Worm (Caenorhabditis elegans) whole organism, L1 larva: ENCODE results near the gene F22H10.6.

Experiments
- blmp-1 ChIP-seq: fragments of 150-350 bp; optimal IDR thresholded peaks from 2 replicates; lab custom pipeline; 2014; ENCODE audit warnings: missing biosample characterization, missing genetic modification characterization
- dsc-1 ChIP-seq: sonication (generic microtip); optimal IDR thresholded peaks from 2 replicates; lab custom pipeline; 2016; ENCODE audit warnings: mild to moderate bottlenecking, missing genetic modification characterization, missing compliant biosample characterization
- efl-1 ChIP-seq, 4 experiments: fragments of 150-350 bp; optimal IDR thresholded peaks in 3 of 4; peaks in 1 of 4; 1 replicate in 1 of 4; 2 replicates in 3 of 4; lab custom pipeline; 2014; ENCODE audit warnings: missing biosample characterization in 2 of 4, missing genetic modification characterization in 2 of 4, missing genetic modification reagents in 2 of 4
- elt-2 ChIP-seq: sonication (generic microtip); optimal IDR thresholded peaks from 2 replicates; lab custom pipeline; 2016; ENCODE audit warnings: missing genetic modification characterization, mild to moderate bottlenecking, inconsistent platforms, missing compliant biosample characterization, missing genetic modification reagents
- fkh-4 ChIP-seq: sonication (generic microtip); optimal IDR thresholded peaks from 2 replicates; lab custom pipeline; 2016; ENCODE audit warnings: missing compliant biosample characterization, missing genetic modification characterization, borderline replicate concordance
- fkh-8 ChIP-seq: sonication (generic microtip); optimal IDR thresholded peaks from 2 replicates; lab custom pipeline; 2016; ENCODE audit warnings: mild to moderate bottlenecking, missing genetic modification characterization, missing compliant biosample characterization
- hpl-2 ChIP-seq: fragments of 150-350 bp; optimal IDR thresholded peaks from 2 replicates; lab custom pipeline; 2014; ENCODE audit warnings: missing biosample characterization, missing genetic modification reagents, missing genetic modification characterization
- lin-13 ChIP-seq: fragments of 150-350 bp; optimal IDR thresholded peaks from 2 replicates; lab custom pipeline; 2014; ENCODE audit warnings: missing biosample characterization, missing genetic modification reagents, missing genetic modification characterization
- lin-14 ChIP-seq: fragments of 200-800 bp; sonication (Bioruptor generic); optimal IDR thresholded peaks from 2 replicates; lab custom pipeline; 2018; ENCODE audit warnings: mild to moderate bottlenecking, missing genetic modification characterization, moderate library complexity, missing compliant biosample characterization
- lin-35 ChIP-seq, 2 experiments: fragments of 150-350 bp; optimal IDR thresholded peaks; 2 replicates each; lab custom pipeline; 2014; ENCODE audit warnings: missing biosample characterization in 2 of 2, missing genetic modification characterization in 2 of 2, missing genetic modification reagents in 2 of 2
- lin-39 ChIP-seq: fragments of 150-350 bp; optimal IDR thresholded peaks from 2 replicates; lab custom pipeline; 2014; ENCODE audit warnings: missing biosample characterization, missing genetic modification reagents, missing genetic modification characterization
- lir-3 ChIP-seq: sonication (generic microtip); optimal IDR thresholded peaks from 2 replicates; lab custom pipeline; 2016; ENCODE audit warnings: mild to moderate bottlenecking, missing genetic modification characterization, moderate library complexity, missing compliant biosample characterization; ENCODE audit not compliant: poor library complexity
- lsy-2 ChIP-seq, 2 experiments: fragments of 150-350 bp; optimal IDR thresholded peaks; 2 replicates each; lab custom pipeline; 2014; ENCODE audit warnings: missing biosample characterization in 2 of 2, missing genetic modification characterization in 2 of 2
- mdl-1 ChIP-seq, 2 experiments: fragments of 150-350 bp; optimal IDR thresholded peaks; 2 replicates each; lab custom pipeline; 2014 to 2017; ENCODE audit warnings: missing biosample characterization in 2 of 2, missing genetic modification characterization in 2 of 2, inconsistent platforms in 1 of 2
- nhr-19 ChIP-seq: fragments of 200-800 bp; sonication (Bioruptor generic); conservative IDR thresholded peaks from 2 replicates; pipeline ENCODE4 v1.3.6; 2022; ENCODE audit warnings: missing genetic modification characterization, missing compliant biosample characterization
- nhr-20 ChIP-seq: sonication (generic microtip); optimal IDR thresholded peaks from 2 replicates; lab custom pipeline; 2016; ENCODE audit warnings: mild to moderate bottlenecking, missing genetic modification characterization, missing compliant biosample characterization
- nhr-237 ChIP-seq: fragments of 150-350 bp; optimal IDR thresholded peaks from 2 replicates; lab custom pipeline; 2014; ENCODE audit warnings: missing biosample characterization, missing genetic modification characterization
- nhr-71 ChIP-seq: sonication (generic microtip); optimal IDR thresholded peaks from 2 replicates; lab custom pipeline; 2016; ENCODE audit warnings: mild to moderate bottlenecking, missing genetic modification characterization, moderate library complexity, missing compliant biosample characterization
- nhr-76 ChIP-seq: sonication (generic microtip); optimal IDR thresholded peaks from 2 replicates; lab custom pipeline; 2017; ENCODE audit warnings: missing biosample characterization, missing genetic modification characterization
- nhr-84 ChIP-seq: sonication (generic microtip); optimal IDR thresholded peaks from 2 replicates; lab custom pipeline; 2017; ENCODE audit warnings: missing biosample characterization, missing genetic modification characterization
- rnt-1 ChIP-seq: sonication (generic microtip); optimal IDR thresholded peaks from 2 replicates; lab custom pipeline; 2016; ENCODE audit warnings: mild to moderate bottlenecking, missing genetic modification characterization, moderate library complexity, missing compliant biosample characterization
- snu-23 ChIP-seq: sonication (generic microtip); optimal IDR thresholded peaks from 2 replicates; lab custom pipeline; 2016; ENCODE audit warnings: missing genetic modification characterization, missing compliant biosample characterization
- sox-4 ChIP-seq: sonication (generic microtip); optimal IDR thresholded peaks from 2 replicates; lab custom pipeline; 2016; ENCODE audit warnings: missing genetic modification characterization, missing compliant biosample characterization
- tbx-2 ChIP-seq: sonication (generic microtip); optimal IDR thresholded peaks from 2 replicates; lab custom pipeline; 2016; ENCODE audit warnings: missing genetic modification characterization, missing compliant biosample characterization
- tlp-1 ChIP-seq: fragments of 150-350 bp; optimal IDR thresholded peaks from 2 replicates; lab custom pipeline; 2014; ENCODE audit warnings: missing biosample characterization, missing genetic modification characterization
- unc-130 ChIP-seq: fragments of 150-350 bp; optimal IDR thresholded peaks from 2 replicates; lab custom pipeline; 2017; ENCODE audit warnings: missing biosample characterization, missing genetic modification characterization, inconsistent platforms
- unc-86 ChIP-seq: sonication (generic microtip); optimal IDR thresholded peaks from 2 replicates; lab custom pipeline; 2016; ENCODE audit warnings: missing genetic modification characterization, missing compliant biosample characterization
- zip-4 ChIP-seq: fragments of 200-800 bp; sonication (Bioruptor generic); optimal IDR thresholded peaks from 2 replicates; lab custom pipeline; 2018; ENCODE audit warnings: mild to moderate bottlenecking, missing genetic modification characterization, moderate library complexity, missing compliant biosample characterization

The F22H10.6 gene

DNA sequence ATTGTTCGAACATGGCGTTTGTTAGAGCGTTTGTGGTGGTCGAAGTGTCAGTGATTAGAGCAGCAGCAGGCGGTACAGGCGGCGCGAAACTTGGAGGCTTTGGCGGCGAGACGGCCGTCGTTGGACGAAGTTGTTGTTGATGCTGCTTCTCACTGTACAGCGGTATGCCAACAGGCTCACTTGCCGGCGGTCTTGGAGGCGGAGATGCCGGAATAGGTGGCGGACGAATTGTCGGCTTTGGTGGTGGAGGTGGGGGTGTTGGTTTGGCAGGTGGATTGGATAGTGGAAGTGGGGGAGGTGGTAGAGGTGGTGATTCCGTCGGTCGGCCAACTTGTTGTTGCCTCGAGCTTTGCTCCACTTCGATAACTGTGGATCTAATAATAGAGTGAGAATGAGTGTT, 19.9 kb downstream of the F22H10.6 start:
- no peak for TF ChIP-seq nhr-20
- no peak for TF ChIP-seq lin-35 (GFP tag; optimal IDR thresholded peaks at IDR 0.05; lab: Kevin White, UChicago)

DNA sequence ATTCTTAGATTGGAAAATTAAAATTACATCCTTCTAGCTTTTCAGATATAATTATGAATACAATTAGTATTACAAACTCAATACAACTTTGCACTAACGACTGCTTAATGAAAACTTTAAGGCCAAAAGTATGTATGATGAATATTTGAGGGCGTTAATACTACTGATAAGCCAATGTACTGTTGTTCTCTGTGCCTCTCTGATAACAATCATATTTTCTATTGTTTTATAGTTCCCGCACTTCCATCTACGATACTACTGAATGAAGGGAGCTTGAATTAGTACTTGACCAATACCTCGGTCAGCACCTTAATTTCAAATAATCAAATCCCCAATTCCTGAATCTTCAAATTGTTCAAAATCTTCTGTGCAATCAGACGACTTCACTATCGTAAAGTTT, 22.0 kb downstream of the F22H10.6 start:
- TF ChIP-seq lin-39 (no peak), elt-2 (tag; lab: Kevin White, UChicago) (peak; percentile 51)

DNA sequence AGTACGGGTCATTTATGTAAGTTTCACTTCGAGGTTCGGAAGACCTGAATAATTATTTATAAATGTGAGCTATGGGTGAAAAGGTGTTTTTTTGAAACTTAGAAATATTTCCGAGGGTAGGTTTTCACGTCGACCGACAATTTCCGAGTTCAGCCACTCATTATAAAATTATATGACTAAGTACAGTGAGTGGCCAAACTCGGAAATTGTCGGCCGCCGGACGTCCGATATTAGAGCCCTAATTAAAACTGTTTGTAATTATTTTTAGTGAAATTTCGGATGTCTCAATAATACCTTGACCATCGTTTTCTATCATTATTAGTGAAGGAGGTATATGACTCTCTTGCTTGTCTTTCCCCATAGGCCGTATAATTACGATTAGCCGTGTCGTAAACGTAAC, 23.6 kb downstream of the F22H10.6 start:
- no peak for TF ChIP-seq lin-13 (GFP tag; lab: Kevin White, UChicago)
- TF ChIP-seq zip-4 (GFP tag; lab: Kevin White, UChicago): no peak
- TF ChIP-seq fkh-4: no peak
- TF ChIP-seq sox-4: no peak
- no peak for TF ChIP-seq snu-23 (GFP tag; lab: Kevin White, UChicago)
- TF ChIP-seq nhr-237 (tag; lab: Kevin White, UChicago): no peak
- no peak for TF ChIP-seq tbx-2 (tag; lab: Kevin White, UChicago)
- TF ChIP-seq, all 84 proteins: peak for 0

DNA sequence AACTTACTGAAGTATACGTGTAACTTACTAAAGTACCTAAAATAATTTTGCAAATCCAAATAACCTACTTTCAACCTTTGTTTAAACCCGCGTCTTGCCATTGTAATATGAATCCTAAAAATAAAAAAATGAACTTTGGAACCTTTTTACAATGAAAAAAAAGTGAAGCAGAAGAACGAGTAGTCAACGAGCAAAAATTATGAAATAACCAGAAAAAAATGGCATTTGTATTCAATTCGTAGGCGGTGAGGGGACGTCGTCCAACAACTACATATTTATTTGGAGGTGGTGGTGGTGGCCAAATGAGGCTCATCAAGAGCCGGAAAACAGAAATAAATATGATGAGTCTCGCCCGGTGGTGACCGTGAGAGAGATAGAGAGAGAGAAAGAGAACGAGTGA, 28.4 kb downstream of the F22H10.6 start, which contains the start of gene F43B10.1:
Gene F43B10.1 (minus strand): TSS at position 101 of the 400 bp plus-strand sequence.
- TF ChIP-seq nhr-84 (tag; lab: Kevin White, UChicago) (no peak), lin-13 (GFP tag; lab: Kevin White, UChicago) (no peak), efl-1 (optimal IDR thresholded peaks at IDR 0.05; lab: Kevin White, UChicago) (no peak), efl-1 (GFP tag; optimal IDR thresholded peaks at IDR 0.05 in 1 of 2; lab: Kevin White, UChicago) (peak in 1 of 2 experiments; percentile 63), unc-130 (tag; lab: Kevin White, UChicago) (no peak), lin-14 (no peak), unc-86 (tag; lab: Kevin White, UChicago) (no peak)

DNA sequence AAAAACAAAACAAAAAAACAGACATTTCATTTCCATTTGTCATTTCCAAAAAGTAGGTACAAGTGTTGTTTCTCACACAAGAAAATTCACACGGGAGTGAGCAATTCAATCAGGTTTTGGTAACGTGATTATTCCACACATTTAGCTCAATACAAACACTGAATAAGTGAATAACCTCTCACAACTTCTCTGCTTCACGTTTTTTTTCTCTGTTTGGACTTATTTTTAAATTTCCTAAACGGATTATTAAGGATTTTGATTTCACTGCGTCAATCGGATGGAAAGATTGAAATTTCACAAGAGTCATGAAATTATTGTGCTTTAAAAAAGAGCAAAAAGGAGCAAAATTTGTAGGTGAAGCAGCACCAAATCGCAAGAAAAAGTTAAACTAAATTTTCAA, 30.9 kb downstream of the F22H10.6 start:
- TF ChIP-seq tlp-1 (tag; lab: Kevin White, UChicago): no peak
- TF ChIP-seq sox-4: no peak
- TF ChIP-seq fkh-8 (tag; lab: Kevin White, UChicago): peak; percentile 9
- TF ChIP-seq efl-1 (optimal IDR thresholded peaks at IDR 0.05; lab: Kevin White, UChicago): no peak
- peak in 1 of 2 experiments; percentile 50 for TF ChIP-seq efl-1 (GFP tag; optimal IDR thresholded peaks at IDR 0.05 in 1 of 2; lab: Kevin White, UChicago)
- TF ChIP-seq, all 84 proteins: peak for 2

DNA sequence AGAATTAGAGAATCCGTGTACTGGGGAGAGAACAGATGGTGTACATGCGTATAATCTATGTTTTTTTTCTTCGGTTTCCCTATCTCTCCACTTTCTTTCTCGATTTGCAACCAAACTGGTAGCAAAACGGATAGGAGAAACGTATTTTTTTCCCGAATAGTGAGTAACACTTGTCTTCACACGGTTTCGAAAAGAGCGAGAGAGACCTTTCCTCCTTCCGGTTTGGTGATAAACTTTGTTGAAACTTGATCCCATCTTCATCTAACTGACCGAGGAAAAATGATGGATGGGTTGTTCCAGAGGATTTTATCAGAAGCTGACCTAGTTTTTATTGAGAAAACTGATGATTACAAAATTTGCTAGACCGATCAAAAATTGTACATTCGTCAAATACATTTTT, 32.8 kb downstream of the F22H10.6 start:
- TF ChIP-seq lin-14 (peak; percentile 47), blmp-1 (tag; lab: Kevin White, UChicago) (peak; percentile 90), rnt-1 (peak; percentile 31), nhr-76 (tag; lab: Kevin White, UChicago) (no peak)

DNA sequence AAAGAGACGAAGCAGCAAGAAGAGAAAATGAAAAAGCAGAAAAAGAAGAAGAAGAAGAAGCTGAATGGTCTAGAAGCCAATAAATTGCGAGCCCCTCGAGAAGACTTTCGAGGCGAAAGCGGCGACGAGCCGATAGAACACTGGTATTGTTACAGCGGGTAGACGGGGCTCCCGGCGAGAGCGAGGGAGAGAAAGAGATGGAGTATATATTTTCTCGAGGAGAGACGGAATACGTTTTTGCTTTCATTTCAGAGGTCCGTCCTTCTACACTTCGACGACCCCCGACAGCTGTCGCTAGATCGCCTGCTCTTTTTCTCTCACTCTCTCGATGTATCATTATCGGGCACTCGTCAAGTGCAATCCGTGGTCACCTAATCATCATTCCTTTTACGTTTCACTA, 35.9 kb downstream of the F22H10.6 start:
- TF ChIP-seq hpl-2 (GFP tag; lab: Kevin White, UChicago) (no peak), lsy-2 (tag; optimal IDR thresholded peaks at IDR 0.05; lab: Kevin White, UChicago) (peak in 1 of 2 experiments; percentile 18), lin-14 (peak; percentile 72), nhr-71 (tag; lab: Kevin White, UChicago) (peak; percentile 58), dsc-1 (tag; lab: Kevin White, UChicago) (peak; percentile 27), nhr-19 (GFP tag; lab: Robert Waterston, UW) (0 out of 2 replicates have a peak, but pooled peaks have one; percentile 24), lir-3 (tag; lab: Kevin White, UChicago) (no peak), unc-130 (tag; lab: Kevin White, UChicago) (peak; percentile 30), mdl-1 (tag; optimal IDR thresholded peaks at IDR 0.05; lab: Kevin White, UChicago) (peak in 1 of 2 experiments; percentile 14), tlp-1 (tag; lab: Kevin White, UChicago) (no peak), rnt-1 (peak; percentile 59), snu-23 (GFP tag; lab: Kevin White, UChicago) (peak; percentile 34)
